Fruit fly (Drosophila melanogaster) whole organism, wandering third instar larva: Measurements from ENCODE around the gene CG42305.

Experiments used
- Abd-B ChIP-seq: fragments of >200 bp; optimal IDR thresholded peaks from 2 replicates; lab custom pipeline; 2017; ENCODE audit warnings: missing biosample characterization, missing genetic modification characterization
- Hnf4 ChIP-seq: fragments of 200-800 bp; sonication (Bioruptor generic); optimal IDR thresholded peaks from 2 replicates; lab custom pipeline; 2016; ENCODE audit warnings: missing biosample characterization, mild to moderate bottlenecking, missing genetic modification characterization
- Mio ChIP-seq: sonication (Bioruptor generic); optimal IDR thresholded peaks from 2 replicates; lab custom pipeline; 2016; ENCODE audit warnings: missing biosample characterization, missing genetic modification characterization
- Sp1 ChIP-seq: fragments of 200-800 bp; sonication (Bioruptor generic); optimal IDR thresholded peaks from 3 replicates; lab custom pipeline; 2019; ENCODE audit warnings: missing biosample characterization, mild to moderate bottlenecking, missing genetic modification characterization, moderate library complexity
- br ChIP-seq: fragments of 200-800 bp; sonication (Bioruptor generic); optimal IDR thresholded peaks from 2 replicates; lab custom pipeline; 2016; ENCODE audit warnings: missing biosample characterization, missing genetic modification characterization
- h ChIP-seq: fragments of 200-800 bp; sonication (Bioruptor generic); optimal IDR thresholded peaks from 3 replicates; lab custom pipeline; 2016; ENCODE audit warnings: missing biosample characterization, mild to moderate bottlenecking, missing genetic modification characterization
- pan ChIP-seq: fragments of >200 bp; optimal IDR thresholded peaks from 2 replicates; lab custom pipeline; 2017

- no peak for TF ChIP-seq Mio (GFP tag; lab: Kevin White, UChicago)
- TF ChIP-seq Abd-B (GFP tag; lab: Kevin White, UChicago) = no peak
- no peak for TF ChIP-seq br (GFP tag; lab: Kevin White, UChicago)
- no peak for TF ChIP-seq pan (lab: Kevin White, UChicago)
- no peak for TF ChIP-seq h (GFP tag; lab: Kevin White, UChicago)
- peak; percentile 33 for TF ChIP-seq Hnf4
- no peak for TF ChIP-seq Sp1 (GFP tag; lab: Kevin White, UChicago)
These were observed 46.4 kb downstream of the CG42305 start, which contains the start of the genes CG10602 and mRpL13 for dm6 chr2L:18858661-18859532.
